Worm (Caenorhabditis elegans) whole organism, L4 larva: ENCODE measurements around the gene srh-10.

ENCODE experiments used
- F44E2.7 ChIP-seq: fragments of 200-800 bp; sonication (Bioruptor generic); IDR thresholded peaks from 2 replicates; pipeline ENCODE4 v2.1.2; 2022; ENCODE audit warnings: missing genetic modification characterization, missing compliant biosample characterization
- F49E8.2 ChIP-seq: sonication (generic microtip); optimal IDR thresholded peaks from 2 replicates; lab custom pipeline; 2016; ENCODE audit warnings: missing compliant biosample characterization, mild to moderate bottlenecking, missing genetic modification characterization, borderline replicate concordance
- T20F7.1 ChIP-seq: fragments of 200-800 bp; sonication (Bioruptor generic); optimal IDR thresholded peaks from 2 replicates; lab custom pipeline; 2018; ENCODE audit warnings: mild to moderate bottlenecking, missing genetic modification characterization, missing compliant biosample characterization
- aha-1 ChIP-seq: fragments of 150-350 bp; peaks from one replicate; lab custom pipeline; 2014; ENCODE audit warnings: missing biosample characterization, missing genetic modification characterization
- ama-1 ChIP-seq: fragments of 150-350 bp; optimal IDR thresholded peaks from 2 replicates; lab custom pipeline; 2014; ENCODE audit warnings: inconsistent platforms, mixed read lengths
- arid-1 ChIP-seq: fragments of 200-800 bp; sonication (Bioruptor generic); conservative IDR thresholded peaks from 2 replicates; pipeline ENCODE4 v1.3.6; 2022; ENCODE audit warnings: missing genetic modification reagents, missing genetic modification characterization, missing compliant biosample characterization
- ceh-62 ChIP-seq: sonication (generic microtip); optimal IDR thresholded peaks from 2 replicates; lab custom pipeline; 2017; ENCODE audit warnings: missing biosample characterization, missing genetic modification characterization
- daf-19 ChIP-seq: fragments of 200-800 bp; sonication (Bioruptor generic); conservative IDR thresholded peaks from 2 replicates; pipeline ENCODE4 v1.3.6; 2022; ENCODE audit warnings: missing genetic modification characterization, missing compliant biosample characterization
- duxl-1 ChIP-seq: sonication (generic microtip); optimal IDR thresholded peaks from 2 replicates; lab custom pipeline; 2016; ENCODE audit warnings: mild to moderate bottlenecking, missing genetic modification characterization, moderate library complexity, missing compliant biosample characterization; ENCODE audit not compliant: poor library complexity
- egl-27 ChIP-seq: sonication (generic microtip); optimal IDR thresholded peaks from 3 replicates; lab custom pipeline; 2017; ENCODE audit warnings: missing biosample characterization, missing genetic modification reagents, missing genetic modification characterization
- egl-43 ChIP-seq: fragments of 200-800 bp; sonication (Bioruptor generic); IDR thresholded peaks from 2 replicates; pipeline ENCODE4 v1.3.6; 2022; ENCODE audit warnings: missing genetic modification reagents, missing genetic modification characterization, missing compliant biosample characterization
- hlh-11 ChIP-seq: fragments of 200-800 bp; sonication (Bioruptor generic); optimal IDR thresholded peaks from 2 replicates; lab custom pipeline; 2018; ENCODE audit warnings: mild to moderate bottlenecking, missing genetic modification characterization, missing compliant biosample characterization
- jun-1 ChIP-seq: fragments of 150-350 bp; optimal IDR thresholded peaks from 2 replicates; lab custom pipeline; 2014; ENCODE audit warnings: missing biosample characterization, missing genetic modification reagents, missing genetic modification characterization
- lim-7 ChIP-seq: fragments of 200-800 bp; sonication (Bioruptor generic); IDR thresholded peaks from 2 replicates; pipeline ENCODE4 v1.3.6; 2022; ENCODE audit warnings: missing genetic modification characterization, missing compliant biosample characterization
- lin-13 ChIP-seq: fragments of 150-350 bp; optimal IDR thresholded peaks from 2 replicates; lab custom pipeline; 2014; ENCODE audit warnings: missing biosample characterization, missing genetic modification reagents, missing genetic modification characterization
- lin-38 ChIP-seq: fragments of 200-800 bp; sonication (Bioruptor generic); IDR thresholded peaks from 2 replicates; pipeline ENCODE4 v1.3.6; 2022; ENCODE audit warnings: missing genetic modification reagents, missing genetic modification characterization, missing compliant biosample characterization
- mep-1 ChIP-seq: fragments of 150-350 bp; sonication (generic microtip); optimal IDR thresholded peaks from 3 replicates; lab custom pipeline; 2014; ENCODE audit warnings: missing biosample characterization, missing genetic modification characterization
- mxl-3 ChIP-seq: fragments of 200-800 bp; sonication (Bioruptor generic); optimal IDR thresholded peaks from 2 replicates; lab custom pipeline; 2018; ENCODE audit warnings: mild to moderate bottlenecking, missing genetic modification characterization, missing compliant biosample characterization
- nhr-102 ChIP-seq: sonication (generic microtip); optimal IDR thresholded peaks from 2 replicates; lab custom pipeline; 2016; ENCODE audit warnings: mild to moderate bottlenecking, missing genetic modification characterization, moderate library complexity, missing compliant biosample characterization
- nhr-25 ChIP-seq: sonication (generic microtip); optimal IDR thresholded peaks from 2 replicates; lab custom pipeline; 2017; ENCODE audit warnings: missing genetic modification characterization, mild to moderate bottlenecking, missing compliant biosample characterization, antibody characterized with exemption, moderate library complexity, borderline replicate concordance; ENCODE audit not compliant: insufficient read depth
- nhr-41 ChIP-seq: fragments of 200-800 bp; sonication (Bioruptor generic); IDR thresholded peaks from 2 replicates; pipeline ENCODE4 v1.3.6; 2022; ENCODE audit warnings: missing genetic modification reagents, missing genetic modification characterization, missing compliant biosample characterization
- pha-4 ChIP-seq, 2 experiments: fragments of 150-350 bp in 1 of 2; fragments of 200-800 bp in 1 of 2; sonication (Bioruptor generic) in 1 of 2; IDR thresholded peaks in 1 of 2; optimal IDR thresholded peaks in 1 of 2; 2 replicates each; pipeline versions ENCODE4 v1.3.6 to Lab custom; 2014 to 2022; ENCODE audit warnings: missing genetic modification characterization in 2 of 2, missing genetic modification reagents in 2 of 2, missing biosample characterization in 1 of 2, missing compliant biosample characterization in 1 of 2
- skn-1 ChIP-seq: fragments of 150-350 bp; optimal IDR thresholded peaks from 2 replicates; lab custom pipeline; 2014; ENCODE audit warnings: missing biosample characterization, missing genetic modification characterization
- snpc-1.2 ChIP-seq: fragments of 200-800 bp; sonication (Bioruptor generic); IDR thresholded peaks from 2 replicates; pipeline ENCODE4 v1.3.6; 2022; ENCODE audit warnings: missing genetic modification reagents, missing genetic modification characterization, missing compliant biosample characterization

Gene srh-10

DNA sequence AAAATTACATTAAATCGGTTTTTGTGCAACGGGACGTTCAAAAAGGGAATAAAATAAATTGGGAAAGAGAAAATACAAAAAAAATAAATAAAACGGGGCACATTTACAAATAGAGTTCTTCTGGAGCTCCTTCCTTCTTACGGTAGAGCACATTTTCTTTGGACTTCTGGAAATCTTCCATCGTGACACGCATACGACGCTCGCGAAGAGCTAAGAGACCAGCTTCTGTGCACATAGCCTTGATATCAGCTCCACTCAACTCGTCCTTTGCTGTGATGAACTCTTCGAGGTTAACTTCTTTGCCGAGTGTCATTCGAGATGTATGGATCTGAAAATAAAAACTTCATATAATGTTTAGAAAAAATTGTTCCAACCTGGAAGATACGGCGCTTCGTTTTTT, 50.8 kb downstream of the srh-10 start:
- TF ChIP-seq T20F7.1 (GFP tag; lab: Kevin White, UChicago), result peak; percentile 48
- peak; percentile 3 for TF ChIP-seq hlh-11
- TF ChIP-seq jun-1 (tag; lab: Kevin White, UChicago), result peak; percentile 59
- peak; percentile 15 for TF ChIP-seq aha-1
- no peak for TF ChIP-seq ama-1 (lab: Kevin White, UChicago)

DNA sequence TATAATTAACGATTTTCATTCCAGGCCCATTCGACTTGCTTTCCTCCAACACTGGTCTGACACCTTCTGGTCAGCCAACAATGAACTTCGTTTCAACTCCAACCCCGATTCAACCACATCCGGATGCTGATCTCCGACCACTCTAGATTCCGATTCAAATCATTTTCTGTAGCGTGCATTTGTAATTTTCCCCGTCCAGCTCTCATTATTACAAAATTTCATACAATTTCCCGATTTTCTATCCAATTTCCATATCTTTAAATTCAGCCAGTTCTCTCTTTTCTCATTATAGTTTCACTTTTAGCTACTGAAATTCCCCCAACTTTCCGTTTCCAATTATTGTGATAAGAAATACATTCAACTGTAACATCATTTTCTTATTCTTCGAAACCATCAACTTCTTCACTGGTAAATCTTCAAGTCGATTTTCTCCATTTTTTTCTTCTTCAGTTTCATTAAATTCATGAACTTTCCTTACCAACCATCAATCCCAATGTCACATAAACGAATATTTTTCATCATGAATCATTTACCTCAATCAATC, 51.3 kb downstream of the srh-10 start:
- TF ChIP-seq mxl-3, result no peak
- TF ChIP-seq jun-1 (tag; lab: Kevin White, UChicago), result no peak
- TF ChIP-seq lin-38 (GFP tag; lab: Robert Waterston, UW), result peak; percentile 44
- TF ChIP-seq skn-1 (tag; lab: Kevin White, UChicago), result no peak
- TF ChIP-seq mep-1 (tag; lab: Kevin White, UChicago), result peak; percentile 40
- TF ChIP-seq nhr-25 (tag; lab: Kevin White, UChicago), result no peak
- TF ChIP-seq arid-1 (GFP tag; lab: Robert Waterston, UW), result peak; percentile 9; the same call in 1 of the 2 replicates
- TF ChIP-seq daf-19 (GFP tag; lab: Robert Waterston, UW), result no peak
- TF ChIP-seq F44E2.7 (GFP tag; lab: Robert Waterston, UW), result no peak
- TF ChIP-seq F49E8.2 (tag; lab: Kevin White, UChicago), result peak; percentile 31
- peak; percentile 22; the same call in 1 of the 2 replicates for TF ChIP-seq egl-43
- TF ChIP-seq lim-7 (GFP tag; lab: Robert Waterston, UW), result no peak
- peak; percentile 9; the same call in 1 of the 2 replicates for TF ChIP-seq pha-4 (GFP tag; IDR thresholded peaks at IDR 0.05; lab: Robert Waterston, UW)
- TF ChIP-seq pha-4 (tag; optimal IDR thresholded peaks at IDR 0.05; lab: Kevin White, UChicago), result no peak
- TF ChIP-seq nhr-102 (tag; lab: Kevin White, UChicago), result no peak
- TF ChIP-seq snpc-1.2 (GFP tag; lab: Robert Waterston, UW), result peak; percentile 46; the same call in 1 of the 2 replicates
- TF ChIP-seq egl-27, result no peak
- no peak for TF ChIP-seq ama-1 (lab: Kevin White, UChicago)
- no peak for TF ChIP-seq lin-13 (GFP tag; lab: Kevin White, UChicago)
- TF ChIP-seq nhr-41 (GFP tag; lab: Robert Waterston, UW), result no peak
- TF ChIP-seq ceh-62 (tag; lab: Kevin White, UChicago), result no peak
- TF ChIP-seq duxl-1 (tag; lab: Kevin White, UChicago), result no peak
- TF ChIP-seq, all 104 proteins: peak for 7
